Worm (Caenorhabditis elegans): ENCODE data around the gene ampd-1.

Gene ampd-1

ce11 chrII:5180272-5180671 lies 22.9 kb upstream of the ampd-1 start:
- TF ChIP-seq unc-39 (tag; optimal IDR thresholded peaks at IDR 0.05) (no peak), skn-1 (tag; optimal IDR thresholded peaks at IDR 0.05) (no peak), elt-2 (tag; optimal IDR thresholded peaks at IDR 0.05) (no peak), ama-1 (optimal IDR thresholded peaks at IDR 0.05) (peak; percentile 48), ceh-28 (tag; optimal IDR thresholded peaks at IDR 0.05) (no peak), ZK546.5 (tag; optimal IDR thresholded peaks at IDR 0.05) (no peak), nhr-237 (tag; optimal IDR thresholded peaks at IDR 0.05) (no peak), R02D3.7 (tag; optimal IDR thresholded peaks at IDR 0.05) (no peak)

- TF ChIP-seq ceh-28 (tag; optimal IDR thresholded peaks at IDR 0.05) (peak; percentile 38), eor-1 (tag; optimal IDR thresholded peaks at IDR 0.05) (no peak), elt-3 (tag; optimal IDR thresholded peaks at IDR 0.05) (no peak), jun-1 (tag; optimal IDR thresholded peaks at IDR 0.05) (peak; percentile 59), pha-4 (tag; optimal IDR thresholded peaks at IDR 0.05) (peak; percentile 28), aly-2 (tag; optimal IDR thresholded peaks at IDR 0.05) (no peak), nhr-28 (tag; optimal IDR thresholded peaks at IDR 0.05) (no peak), ztf-4 (tag; optimal IDR thresholded peaks at IDR 0.05) (peak; percentile 46), nhr-43 (tag; optimal IDR thresholded peaks at IDR 0.05; ENCODE audit: poor library complexity, severe bottlenecking) (peak; percentile 63), lin-39 (tag; optimal IDR thresholded peaks at IDR 0.05) (peak; percentile 71), lin-15B (tag; optimal IDR thresholded peaks at IDR 0.05) (peak; percentile 37), nhr-23 (tag; optimal IDR thresholded peaks at IDR 0.05) (peak; percentile 49), nfya-1 (tag; optimal IDR thresholded peaks at IDR 0.05; ENCODE audit: insufficient read depth) (peak; percentile 73), tbx-2 (tag; optimal IDR thresholded peaks at IDR 0.05) (peak; percentile 71), egl-27 (tag; optimal IDR thresholded peaks at IDR 0.05) (no peak), elt-2 (tag; optimal IDR thresholded peaks at IDR 0.05) (peak; percentile 61), nhr-67 (tag; optimal IDR thresholded peaks at IDR 0.05) (no peak), nhr-25 (tag; optimal IDR thresholded peaks at IDR 0.05) (peak; percentile 56), sea-2 (GFP tag; optimal IDR thresholded peaks at IDR 0.05) (no peak), ceh-82 (tag; optimal IDR thresholded peaks at IDR 0.05) (no peak), R02D3.7 (tag; optimal IDR thresholded peaks at IDR 0.05) (no peak), pqm-1 (tag; optimal IDR thresholded peaks at IDR 0.05) (no peak), unc-62 (GFP tag; optimal IDR thresholded peaks at IDR 0.05) (peak; percentile 60), unc-39 (tag; optimal IDR thresholded peaks at IDR 0.05) (no peak), fkh-10 (GFP tag; optimal IDR thresholded peaks at IDR 0.05) (peak; percentile 40), skn-1 (tag; optimal IDR thresholded peaks at IDR 0.05) (no peak), nhr-11 (tag; optimal IDR thresholded peaks at IDR 0.05) (no peak), nhr-12 (tag; optimal IDR thresholded peaks at IDR 0.05) (no peak), ZK546.5 (tag; optimal IDR thresholded peaks at IDR 0.05) (no peak), egl-5 (tag; optimal IDR thresholded peaks at IDR 0.05) (peak; percentile 63), mdl-1 (tag; optimal IDR thresholded peaks at IDR 0.05) (peak; percentile 62), ceh-9 (tag; optimal IDR thresholded peaks at IDR 0.05) (no peak), fos-1 (tag; optimal IDR thresholded peaks at IDR 0.05) (no peak), mml-1 (tag; optimal IDR thresholded peaks at IDR 0.05) (no peak), nhr-76 (tag; optimal IDR thresholded peaks at IDR 0.05) (peak; percentile 34), ztf-11 (tag; optimal IDR thresholded peaks at IDR 0.05) (no peak), ama-1 (optimal IDR thresholded peaks at IDR 0.05) (no peak), hmg-11 (tag; optimal IDR thresholded peaks at IDR 0.05) (peak; percentile 49), elt-1 (tag; optimal IDR thresholded peaks at IDR 0.05) (peak; percentile 52), lsy-12 (tag; optimal IDR thresholded peaks at IDR 0.05) (peak; percentile 56), nhr-77 (tag; optimal IDR thresholded peaks at IDR 0.05) (no peak), nhr-237 (tag; optimal IDR thresholded peaks at IDR 0.05) (no peak), fkh-2 (tag; optimal IDR thresholded peaks at IDR 0.05) (no peak), snpc-4 (tag; optimal IDR thresholded peaks at IDR 0.05) (peak; percentile 37), ceh-16 (tag; optimal IDR thresholded peaks at IDR 0.05) (no peak), zag-1 (tag; optimal IDR thresholded peaks at IDR 0.05) (no peak), daf-12 (tag; optimal IDR thresholded peaks at IDR 0.05) (no peak)
Observed at ce11 chrII:5181497-5181896, 21.6 kb upstream of the ampd-1 start.
